Fruit fly (Drosophila melanogaster): Measurements from ENCODE around the gene Pgd.

dm6 chrX:2180750-2181261 lies 35.9 kb downstream of the Pgd start, which contains the start of gene pn:
- TF ChIP-seq Gug (GFP tag; IDR thresholded peaks at IDR 0.05) (no peak), Hr39 (GFP tag; optimal IDR thresholded peaks at IDR 0.05) (no peak), CG32006 (GFP tag; optimal IDR thresholded peaks at IDR 0.05) (no peak), CG16779 (tag; optimal IDR thresholded peaks at IDR 0.05) (no peak), eg (GFP tag; IDR thresholded peaks at IDR 0.05) (no peak), achi (GFP tag; optimal IDR thresholded peaks at IDR 0.05) (no peak), svp (GFP tag) (peak; percentile 78), CG4318 (GFP tag; optimal IDR thresholded peaks at IDR 0.05) (no peak), pdm3 (GFP tag; optimal IDR thresholded peaks at IDR 0.05) (no peak), CG3032 (tag; optimal IDR thresholded peaks at IDR 0.05) (peak; percentile 2), CG6854 (GFP tag; optimal IDR thresholded peaks at IDR 0.05) (no peak), Ets21C (GFP tag; optimal IDR thresholded peaks at IDR 0.05) (no peak), CG15336 (GFP tag; IDR thresholded peaks at IDR 0.05) (no peak), CG34406 (GFP tag; optimal IDR thresholded peaks at IDR 0.05) (no peak)
